Worm (Caenorhabditis elegans): ENCODE results near the gene K01A2.10.
"Not testable (repeated sequence)": the region's sequence is repeated elsewhere in the genome, so short reads cannot be mapped to it uniquely, and the experiment has no call there.

Gene K01A2.10

DNA sequence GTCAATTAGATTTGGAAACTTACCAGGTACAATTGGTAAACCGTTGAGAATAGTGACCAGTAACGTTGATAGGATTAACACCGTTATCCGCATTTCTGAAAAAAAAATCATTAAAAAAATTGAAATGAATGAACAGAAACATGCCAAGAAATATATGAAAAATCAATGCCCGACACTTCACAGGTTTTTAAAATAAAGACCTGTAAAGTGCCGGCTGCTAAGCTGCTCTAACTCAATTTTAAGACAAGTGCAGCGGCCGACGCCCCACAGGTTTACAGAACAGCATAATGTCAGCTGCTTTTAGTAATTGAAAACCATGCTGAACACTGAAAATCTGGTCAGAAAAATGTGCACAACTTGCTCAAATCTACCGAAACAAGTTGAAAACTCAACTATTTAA lies 9.5 kb upstream of the K01A2.10 start, which contains the start of gene cbn-1:
TSS of gene cbn-1 (minus strand) at position 101 of the 400 bp plus-strand sequence.
- TF ChIP-seq tbx-11 (GFP tag; IDR thresholded peaks at IDR 0.05) (no peak), tra-4 (tag; optimal IDR thresholded peaks at IDR 0.05) (no peak), flt-1 (GFP tag; IDR thresholded peaks at IDR 0.05) (no peak), ama-1 (optimal IDR thresholded peaks at IDR 0.05) (no peak), hnd-1 (tag; optimal IDR thresholded peaks at IDR 0.05) (no peak), sea-1 (GFP tag; conservative IDR thresholded peaks at IDR 0.05) (no peak), hmg-4 (GFP tag; optimal IDR thresholded peaks at IDR 0.05) (no peak), B0310.2 (tag; optimal IDR thresholded peaks at IDR 0.05) (no peak), tbx-37 (GFP tag; conservative IDR thresholded peaks at IDR 0.05) (no peak), ceh-13 (GFP tag; optimal IDR thresholded peaks at IDR 0.05) (no peak), ets-7 (tag; optimal IDR thresholded peaks at IDR 0.05) (no peak), hmbx-1 (tag; optimal IDR thresholded peaks at IDR 0.05) (no peak), pes-1 (GFP tag; IDR thresholded peaks at IDR 0.05) (no peak), aly-1 (tag; optimal IDR thresholded peaks at IDR 0.05) (no peak), F13C5.2 (tag; optimal IDR thresholded peaks at IDR 0.05) (no peak), scrt-1 (GFP tag; IDR thresholded peaks at IDR 0.05) (no peak), ceh-36 (tag; optimal IDR thresholded peaks at IDR 0.05) (no peak)

DNA sequence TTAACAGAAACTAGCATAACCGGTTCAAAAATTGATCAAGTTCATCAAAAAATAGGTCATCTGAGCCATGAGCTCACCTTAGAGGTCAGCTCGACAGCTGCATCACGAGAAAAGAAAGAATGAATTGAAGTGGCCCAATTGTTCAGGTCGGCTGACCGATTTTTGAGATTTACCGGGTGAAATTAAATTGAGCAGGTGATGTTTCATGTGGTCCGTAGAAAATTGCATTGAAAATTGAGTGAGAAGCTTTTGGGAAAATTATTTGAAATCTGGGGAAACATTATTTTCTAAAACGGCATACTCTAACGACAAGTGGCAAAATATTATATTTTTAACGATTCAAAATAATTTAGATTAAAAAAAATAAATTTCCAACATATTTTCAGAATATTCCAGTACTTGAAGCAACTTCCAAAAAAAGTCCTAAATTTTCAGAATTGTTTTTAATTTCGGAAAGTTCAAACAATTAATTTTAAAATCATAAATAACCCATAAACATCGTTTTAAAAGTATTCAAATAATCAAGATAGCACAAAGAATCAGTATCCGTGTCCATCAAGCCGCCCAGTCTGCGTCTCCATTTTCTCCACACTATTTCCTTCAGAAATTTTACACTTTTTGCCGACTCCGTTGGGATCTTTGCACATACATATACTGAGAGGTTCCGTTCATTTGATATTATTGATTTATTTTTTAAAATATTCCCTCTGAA lies 2.9 kb upstream of the K01A2.10 start, which contains the start of gene sgcb-1:
TSS of gene sgcb-1 (plus strand) at position 662 of the 712 bp plus-strand sequence.
- TF ChIP-seq pes-1 (GFP tag; IDR thresholded peaks at IDR 0.05): no peak
- no peak for TF ChIP-seq tbx-11 (GFP tag; IDR thresholded peaks at IDR 0.05)
- no peak for TF ChIP-seq ama-1 (optimal IDR thresholded peaks at IDR 0.05)
- TF ChIP-seq hnd-1 (tag; optimal IDR thresholded peaks at IDR 0.05): no peak
- TF ChIP-seq aly-1 (tag; optimal IDR thresholded peaks at IDR 0.05): no peak
- no peak for TF ChIP-seq scrt-1 (GFP tag; IDR thresholded peaks at IDR 0.05)
- TF ChIP-seq sea-1 (GFP tag; conservative IDR thresholded peaks at IDR 0.05): no peak
- no peak for TF ChIP-seq ceh-36 (tag; optimal IDR thresholded peaks at IDR 0.05)
- TF ChIP-seq B0310.2 (tag; optimal IDR thresholded peaks at IDR 0.05): no peak
- TF ChIP-seq ets-7 (tag; optimal IDR thresholded peaks at IDR 0.05): no peak

DNA sequence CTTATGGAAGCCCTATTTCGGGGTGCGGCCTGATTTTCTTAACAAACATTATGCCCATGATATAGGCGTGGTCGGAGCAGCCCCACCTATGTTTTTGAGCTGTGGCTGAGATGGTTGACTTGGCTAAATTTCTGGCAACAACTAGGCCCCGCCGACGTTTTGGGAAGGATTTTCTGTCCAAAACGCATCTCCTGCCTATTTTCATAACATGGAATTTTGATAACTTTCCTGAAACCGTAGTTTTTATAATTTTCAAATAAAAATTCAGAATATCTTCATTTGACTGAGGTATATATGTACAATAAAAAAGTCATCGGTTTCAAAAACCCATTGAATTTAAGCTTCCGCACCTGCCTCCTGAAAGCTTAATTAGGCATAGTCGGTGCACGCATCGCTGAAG lies 1.7 kb downstream of the K01A2.10 start:
- TF ChIP-seq scrt-1 (GFP tag; IDR thresholded peaks at IDR 0.05) (no peak), sea-1 (GFP tag; conservative IDR thresholded peaks at IDR 0.05) (no peak), flt-1 (GFP tag; IDR thresholded peaks at IDR 0.05) (no peak)

DNA sequence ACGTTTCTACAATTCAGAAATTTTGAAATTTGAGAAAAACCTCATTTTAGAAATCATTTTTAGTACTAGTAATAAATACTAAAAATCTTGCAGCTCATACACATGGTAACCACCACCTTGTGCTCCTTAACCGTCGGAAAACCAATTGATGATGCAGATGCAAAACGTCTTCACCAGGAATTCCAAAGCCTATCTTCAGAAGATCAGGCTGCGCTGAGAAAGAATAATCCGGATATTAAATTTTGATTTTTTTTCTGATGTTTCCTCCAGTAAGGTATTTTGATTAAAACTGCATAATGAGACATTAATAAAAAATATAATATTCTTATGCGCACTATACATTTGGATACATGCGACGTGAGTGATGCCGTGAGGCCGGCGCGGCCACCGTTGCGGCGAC lies 2.1 kb downstream of the K01A2.10 start:
- no peak for TF ChIP-seq ceh-13 (GFP tag; optimal IDR thresholded peaks at IDR 0.05)
- TF ChIP-seq hmbx-1 (tag; optimal IDR thresholded peaks at IDR 0.05): no peak
- TF ChIP-seq ceh-36 (tag; optimal IDR thresholded peaks at IDR 0.05): no peak
- TF ChIP-seq B0310.2 (tag; optimal IDR thresholded peaks at IDR 0.05): no peak
- TF ChIP-seq pes-1 (GFP tag; IDR thresholded peaks at IDR 0.05): no peak
- no peak for TF ChIP-seq flt-1 (GFP tag; IDR thresholded peaks at IDR 0.05)
- TF ChIP-seq tbx-37 (GFP tag; conservative IDR thresholded peaks at IDR 0.05): no peak
- TF ChIP-seq F13C5.2 (tag; optimal IDR thresholded peaks at IDR 0.05): no peak
- no peak for TF ChIP-seq hnd-1 (tag; optimal IDR thresholded peaks at IDR 0.05)

- TF ChIP-seq ceh-36 (tag; optimal IDR thresholded peaks at IDR 0.05): no peak
- TF ChIP-seq ets-7 (tag; optimal IDR thresholded peaks at IDR 0.05): no peak
- TF ChIP-seq pes-1 (GFP tag; IDR thresholded peaks at IDR 0.05): no peak
- no peak for TF ChIP-seq ama-1 (optimal IDR thresholded peaks at IDR 0.05)
- TF ChIP-seq flt-1 (GFP tag; IDR thresholded peaks at IDR 0.05): no peak
- no peak for TF ChIP-seq tbx-37 (GFP tag; conservative IDR thresholded peaks at IDR 0.05)
- TF ChIP-seq aly-1 (tag; optimal IDR thresholded peaks at IDR 0.05): no peak
- TF ChIP-seq B0310.2 (tag; optimal IDR thresholded peaks at IDR 0.05): no peak
- TF ChIP-seq scrt-1 (GFP tag; IDR thresholded peaks at IDR 0.05): no peak
- TF ChIP-seq ceh-13 (GFP tag; optimal IDR thresholded peaks at IDR 0.05): no peak
- no peak for TF ChIP-seq sea-1 (GFP tag; conservative IDR thresholded peaks at IDR 0.05)
- TF ChIP-seq hmbx-1 (tag; optimal IDR thresholded peaks at IDR 0.05): no peak
- TF ChIP-seq hmg-4 (GFP tag; optimal IDR thresholded peaks at IDR 0.05): no peak
- no peak for TF ChIP-seq tbx-11 (GFP tag; IDR thresholded peaks at IDR 0.05)
- no peak for TF ChIP-seq F13C5.2 (tag; optimal IDR thresholded peaks at IDR 0.05)
- no peak for TF ChIP-seq tra-4 (tag; optimal IDR thresholded peaks at IDR 0.05)
- TF ChIP-seq hnd-1 (tag; optimal IDR thresholded peaks at IDR 0.05): no peak
These were observed 3.4 kb downstream of the K01A2.10 start, which contains the start of gene far-7 for ce11 chrII:319459-319858. Gene far-7, plus strand, starts transcription at chrII:319789.

ce11 chrII:313540-313939 lies 9.4 kb downstream of the K01A2.10 start:
- TF ChIP-seq tbx-37 (GFP tag; conservative IDR thresholded peaks at IDR 0.05): no peak
- TF ChIP-seq F13C5.2 (tag; optimal IDR thresholded peaks at IDR 0.05): no peak
- no peak for TF ChIP-seq scrt-1 (GFP tag; IDR thresholded peaks at IDR 0.05)
- TF ChIP-seq ceh-36 (tag; optimal IDR thresholded peaks at IDR 0.05): no peak
- TF ChIP-seq pes-1 (GFP tag; IDR thresholded peaks at IDR 0.05): no peak
- no peak for TF ChIP-seq ama-1 (optimal IDR thresholded peaks at IDR 0.05)
- TF ChIP-seq hnd-1 (tag; optimal IDR thresholded peaks at IDR 0.05): no peak
- TF ChIP-seq ceh-13 (GFP tag; optimal IDR thresholded peaks at IDR 0.05): no peak
- TF ChIP-seq ets-7 (tag; optimal IDR thresholded peaks at IDR 0.05): no peak
- no peak for TF ChIP-seq hmbx-1 (tag; optimal IDR thresholded peaks at IDR 0.05)
- no peak for TF ChIP-seq flt-1 (GFP tag; IDR thresholded peaks at IDR 0.05)
- TF ChIP-seq aly-1 (tag; optimal IDR thresholded peaks at IDR 0.05): no peak
- no peak for TF ChIP-seq B0310.2 (tag; optimal IDR thresholded peaks at IDR 0.05)
- TF ChIP-seq hmg-4 (GFP tag; optimal IDR thresholded peaks at IDR 0.05): no peak

DNA sequence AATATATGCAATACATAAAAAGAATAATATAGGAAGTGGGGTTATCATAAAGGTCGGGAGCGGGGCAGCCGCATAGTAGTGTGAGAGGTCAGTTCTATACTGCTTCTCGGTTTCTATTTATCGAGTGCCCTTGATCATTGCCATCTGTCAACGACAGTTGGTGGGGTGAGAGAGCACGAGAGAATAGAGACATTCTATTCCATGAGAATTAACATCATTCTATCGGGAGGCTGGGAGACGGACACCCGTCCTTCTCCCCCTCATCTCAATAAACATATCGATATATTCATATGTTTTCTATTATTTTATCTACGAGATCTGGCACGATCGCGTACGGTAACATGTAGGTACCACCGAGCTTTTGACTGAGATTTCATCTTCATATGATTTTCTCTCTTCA lies 10.8 kb downstream of the K01A2.10 start, which contains the start of gene mps-2:
TSS of gene mps-2 (minus strand) at position 101 of the 400 bp plus-strand sequence.
- TF ChIP-seq B0310.2 (tag; optimal IDR thresholded peaks at IDR 0.05); ama-1 (optimal IDR thresholded peaks at IDR 0.05); hnd-1 (tag; optimal IDR thresholded peaks at IDR 0.05): not testable (repeated sequence)
